Fruit fly (Drosophila melanogaster) whole organism, wandering third instar larva: ENCODE measurements around the gene CG12078.

Source experiments
- Abd-B ChIP-seq: fragments of >200 bp; optimal IDR thresholded peaks from 2 replicates; lab custom pipeline; 2017; ENCODE audit warnings: missing biosample characterization, missing genetic modification characterization
- Dfd ChIP-seq: fragments of >200 bp; optimal IDR thresholded peaks from 2 replicates; lab custom pipeline; 2017; ENCODE audit warnings: missing biosample characterization, missing genetic modification characterization
- dl ChIP-seq, 2 experiments: fragments of 175-275, 200-275 bp in 1 of 2; fragments of 200-275 bp in 1 of 2; sonication (Bioruptor generic); optimal IDR thresholded peaks; lab custom pipeline; 2018; ENCODE audit warnings: mild to moderate bottlenecking in 2 of 2, missing biosample characterization in 2 of 2, missing genetic modification characterization in 2 of 2, moderate library complexity in 2 of 2; ENCODE audit not compliant: partially characterized antibody in 2 of 2, insufficient read depth in 1 of 2
- dmrt93B ChIP-seq: fragments of 200-800 bp; sonication (Bioruptor generic); optimal IDR thresholded peaks from 2 replicates; lab custom pipeline; 2018; ENCODE audit warnings: missing biosample characterization, mild to moderate bottlenecking, missing genetic modification characterization
- psq ChIP-seq: fragments of 200-800 bp; sonication (Bioruptor generic); optimal IDR thresholded peaks from 3 replicates; lab custom pipeline; 2017; ENCODE audit warnings: missing biosample characterization, mild to moderate bottlenecking, missing genetic modification characterization, moderate library complexity
- sage ChIP-seq: fragments of 200-800 bp; sonication (Bioruptor generic); optimal IDR thresholded peaks from 2 replicates; lab custom pipeline; 2016; ENCODE audit warnings: missing biosample characterization, mild to moderate bottlenecking, missing genetic modification characterization
- sv ChIP-seq: fragments of 200-800 bp; sonication (Bioruptor generic); optimal IDR thresholded peaks from 3 replicates; lab custom pipeline; 2016; ENCODE audit warnings: missing biosample characterization, missing genetic modification characterization

DNA sequence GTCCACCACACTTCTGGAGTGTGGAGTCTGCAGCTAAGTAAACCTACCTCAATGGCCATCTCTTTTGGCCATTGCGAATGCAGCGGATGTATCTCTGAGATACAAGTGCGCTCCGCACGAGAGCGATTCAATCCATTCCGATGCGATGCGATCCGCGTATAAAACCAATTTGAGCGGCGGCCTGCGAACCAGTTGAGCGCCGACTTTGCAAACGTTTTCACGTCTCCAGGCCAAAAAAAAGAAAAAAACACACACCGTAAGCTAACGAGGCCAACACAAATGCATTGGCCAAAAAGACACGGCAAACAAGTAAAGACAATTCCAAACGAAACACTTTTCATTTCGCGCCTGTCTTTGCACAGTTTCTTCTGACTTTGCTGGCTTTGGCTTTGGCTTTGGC, 13.6 kb upstream of the CG12078 start, which contains the start of gene ckd:
- TF ChIP-seq sage (GFP tag; lab: Kevin White, UChicago) (no peak), dmrt93B (no peak), dl (GFP tag; optimal IDR thresholded peaks at IDR 0.05; lab: Kevin White, UChicago; ENCODE audit: insufficient read depth in 1 of 2, partially characterized antibody in 2 of 2) (peak; percentile 59 to 66), Abd-B (no peak), sv (GFP tag; lab: Kevin White, UChicago) (no peak), psq (GFP tag; lab: Kevin White, UChicago) (no peak), Dfd (GFP tag; lab: Kevin White, UChicago) (no peak)
